Worm (Caenorhabditis elegans): ENCODE measurements around the gene C09E7.10.

- TF ChIP-seq elt-2 (tag; optimal IDR thresholded peaks at IDR 0.05) (no peak), hlh-15 (tag; optimal IDR thresholded peaks at IDR 0.05) (no peak), dve-1 (tag; optimal IDR thresholded peaks at IDR 0.05) (no peak), dmd-4 (tag; optimal IDR thresholded peaks at IDR 0.05; ENCODE audit: borderline replicate concordance) (no peak), hlh-13 (GFP tag; optimal IDR thresholded peaks at IDR 0.05) (no peak), nhr-11 (tag; optimal IDR thresholded peaks at IDR 0.05) (no peak)
Measured at ce11 chrIII:6489493-6489892, 30.4 kb downstream of the C09E7.10 start, which contains the start of gene rpt-3.

Data from whole organism, late embryonic.